Worm (Caenorhabditis elegans): ENCODE data around the gene spp-21.

spp-21 gene

ce11 chrX:11461545-11461944 lies 28.4 kb upstream of the spp-21 start:
- TF ChIP-seq mdl-1 (tag; optimal IDR thresholded peaks at IDR 0.05): peak in 1 of 2 experiments; percentile 5
- peak; percentile 91 for TF ChIP-seq blmp-1 (tag; optimal IDR thresholded peaks at IDR 0.05; ENCODE audit: insufficient read depth)
- TF ChIP-seq nhr-21 (tag; optimal IDR thresholded peaks at IDR 0.05): no peak
- TF ChIP-seq nhr-77 (tag; optimal IDR thresholded peaks at IDR 0.05): no peak
- no peak for TF ChIP-seq peb-1 (tag; optimal IDR thresholded peaks at IDR 0.05)
- peak; percentile 13 for TF ChIP-seq fos-1 (tag; optimal IDR thresholded peaks at IDR 0.05)
- no peak for TF ChIP-seq mbf-1 (tag; optimal IDR thresholded peaks at IDR 0.05)

DNA sequence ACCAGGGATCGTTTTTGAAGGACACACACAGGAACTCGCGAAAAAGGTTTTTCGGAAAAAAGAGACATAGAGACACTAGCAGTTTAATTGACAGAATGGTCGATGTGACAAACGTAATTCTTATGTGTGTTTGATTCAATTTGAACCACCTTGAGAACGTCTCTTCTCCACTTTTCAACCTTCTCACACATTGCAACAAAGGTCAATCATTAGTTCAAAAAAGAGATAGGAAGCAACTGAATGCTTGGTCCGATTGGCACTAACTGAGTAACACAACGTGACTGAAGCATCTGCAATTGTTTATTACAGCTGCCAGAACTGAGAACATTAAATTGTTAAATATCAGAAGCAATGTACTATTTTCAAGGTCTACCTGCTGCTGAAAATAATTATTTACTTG lies 27.8 kb upstream of the spp-21 start:
- TF ChIP-seq ceh-16 (tag; optimal IDR thresholded peaks at IDR 0.05) (peak; percentile 14), ceh-82 (tag; optimal IDR thresholded peaks at IDR 0.05) (no peak), Y55F3AM.14 (GFP tag; optimal IDR thresholded peaks at IDR 0.05) (no peak), sma-9 (GFP tag; optimal IDR thresholded peaks at IDR 0.05) (peak; percentile 29), sma-9 (tag; optimal IDR thresholded peaks at IDR 0.05) (no peak), nhr-10 (tag; optimal IDR thresholded peaks at IDR 0.05) (no peak), nhr-6 (tag; optimal IDR thresholded peaks at IDR 0.05) (peak; percentile 73), nhr-129 (tag; optimal IDR thresholded peaks at IDR 0.05) (peak; percentile 9), mbf-1 (tag; optimal IDR thresholded peaks at IDR 0.05) (no peak), zag-1 (tag; optimal IDR thresholded peaks at IDR 0.05) (no peak), nhr-237 (tag; optimal IDR thresholded peaks at IDR 0.05) (no peak), gmeb-1 (tag; optimal IDR thresholded peaks at IDR 0.05) (no peak), crh-2 (tag; optimal IDR thresholded peaks at IDR 0.05) (peak; percentile 36), lin-13 (GFP tag; optimal IDR thresholded peaks at IDR 0.05) (no peak), nhr-25 (tag; optimal IDR thresholded peaks at IDR 0.05) (peak; percentile 78)

DNA sequence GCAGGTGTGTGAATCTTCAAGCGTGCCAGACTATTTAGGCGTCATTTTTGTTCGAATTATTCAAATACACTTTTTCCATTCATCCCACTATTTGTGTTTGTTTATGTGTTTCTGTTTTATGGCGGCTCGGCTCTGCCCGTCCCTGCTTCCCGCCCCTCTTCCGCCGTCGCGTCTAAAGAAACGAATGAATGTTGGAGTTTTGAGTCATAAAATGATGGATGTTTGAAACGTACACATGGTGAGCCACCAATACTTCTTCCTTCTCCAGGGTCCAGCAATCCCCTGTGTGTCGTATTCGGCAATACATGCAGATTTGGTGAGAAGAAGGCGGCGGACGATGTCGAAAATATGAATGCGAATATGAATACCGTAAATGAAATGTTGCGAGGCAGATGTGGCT lies 26.9 kb upstream of the spp-21 start:
- TF ChIP-seq unc-55 (GFP tag; optimal IDR thresholded peaks at IDR 0.05) (peak; percentile 30), lsy-2 (tag; optimal IDR thresholded peaks at IDR 0.05) (peak in 1 of 2 experiments; percentile 14), mab-5 (tag; optimal IDR thresholded peaks at IDR 0.05) (peak; percentile 42), sma-9 (GFP tag; optimal IDR thresholded peaks at IDR 0.05) (peak; percentile 28), sma-9 (tag; optimal IDR thresholded peaks at IDR 0.05) (no peak), nhr-77 (tag; optimal IDR thresholded peaks at IDR 0.05) (no peak)

DNA sequence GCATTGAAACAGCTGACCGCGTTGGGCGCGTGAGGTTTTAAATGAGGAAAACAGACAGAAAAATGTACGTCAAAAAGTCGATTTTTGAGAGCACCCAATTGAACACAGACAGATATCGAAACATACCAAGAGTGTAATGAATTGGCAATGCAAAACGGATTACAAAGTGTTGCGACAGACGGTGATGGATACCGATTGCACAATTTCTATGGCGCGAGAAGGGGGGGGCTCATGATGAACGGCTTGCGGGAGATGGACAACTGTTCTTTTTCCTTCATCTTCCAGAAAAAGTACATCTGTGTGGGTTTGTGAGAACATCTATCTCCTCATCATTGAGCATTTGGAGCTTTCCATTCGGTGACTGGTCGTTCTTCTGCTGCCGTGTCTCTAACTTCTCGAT lies 26.4 kb upstream of the spp-21 start:
- no peak for TF ChIP-seq dmd-4 (tag; optimal IDR thresholded peaks at IDR 0.05)
- peak; percentile 69 for TF ChIP-seq sem-4 (tag; optimal IDR thresholded peaks at IDR 0.05)
- TF ChIP-seq ztf-1 (GFP tag; conservative IDR thresholded peaks at IDR 0.05): no peak
- TF ChIP-seq mab-5 (tag; optimal IDR thresholded peaks at IDR 0.05): peak; percentile 60
- peak; percentile 50 for TF ChIP-seq F13H6.1 (tag; optimal IDR thresholded peaks at IDR 0.05)
- no peak for TF ChIP-seq elt-1 (tag; optimal IDR thresholded peaks at IDR 0.05)
- no peak for TF ChIP-seq fos-1 (tag; optimal IDR thresholded peaks at IDR 0.05)
- TF ChIP-seq peb-1 (tag; optimal IDR thresholded peaks at IDR 0.05): no peak
- TF ChIP-seq lin-13 (GFP tag; optimal IDR thresholded peaks at IDR 0.05): no peak
- TF ChIP-seq nhr-237 (tag; optimal IDR thresholded peaks at IDR 0.05): no peak
- TF ChIP-seq sma-9 (GFP tag; optimal IDR thresholded peaks at IDR 0.05): peak; percentile 75
- TF ChIP-seq sma-9 (tag; optimal IDR thresholded peaks at IDR 0.05): no peak
- no peak for TF ChIP-seq sma-3 (GFP tag; optimal IDR thresholded peaks at IDR 0.05)
- TF ChIP-seq ceh-16 (tag; optimal IDR thresholded peaks at IDR 0.05): no peak
- no peak for TF ChIP-seq ztf-11 (tag; optimal IDR thresholded peaks at IDR 0.05)
- no peak for TF ChIP-seq unc-62 (GFP tag; optimal IDR thresholded peaks at IDR 0.05)
- TF ChIP-seq nhr-21 (tag; optimal IDR thresholded peaks at IDR 0.05): no peak
- no peak for TF ChIP-seq ama-1 (optimal IDR thresholded peaks at IDR 0.05)
- TF ChIP-seq alr-1 (tag; optimal IDR thresholded peaks at IDR 0.05): no peak
- peak in 1 of 2 experiments; percentile 32 for TF ChIP-seq lsy-2 (tag; optimal IDR thresholded peaks at IDR 0.05)
- no peak for TF ChIP-seq nhr-10 (tag; optimal IDR thresholded peaks at IDR 0.05)
- TF ChIP-seq nhr-77 (tag; optimal IDR thresholded peaks at IDR 0.05): no peak
- TF ChIP-seq nhr-25 (tag; optimal IDR thresholded peaks at IDR 0.05): no peak
- TF ChIP-seq snpc-4 (tag; optimal IDR thresholded peaks at IDR 0.05): no peak
- no peak for TF ChIP-seq ceh-82 (tag; optimal IDR thresholded peaks at IDR 0.05)
- no peak for TF ChIP-seq aly-2 (tag; optimal IDR thresholded peaks at IDR 0.05)
- no peak for TF ChIP-seq C34F6.9 (tag; optimal IDR thresholded peaks at IDR 0.05)
- TF ChIP-seq ztf-4 (tag; optimal IDR thresholded peaks at IDR 0.05): no peak
